Fruit fly (Drosophila melanogaster) whole organism, embryonic: ENCODE results near the gene Tob.
A peak's percentile ranks its signal among the peaks of the same experiment; 100 is the strongest.

Experiments used
- Adf1 ChIP-seq: fragments of 200-800 bp; sonication (Bioruptor generic); IDR thresholded peaks from 2 replicates; pipeline ENCODE4 v1.3.6; 2022; ENCODE audit warnings: missing biosample characterization, missing genetic modification characterization
- Antp ChIP-seq: fragments of 200-800 bp; sonication (Bioruptor generic); optimal IDR thresholded peaks from 3 replicates; lab custom pipeline; 2016; ENCODE audit warnings: missing biosample characterization, missing genetic modification characterization
- BEAF-32 ChIP-seq: fragments of 200-800 bp; sonication (Bioruptor generic); optimal IDR thresholded peaks from 3 replicates; lab custom pipeline; 2017; ENCODE audit warnings: missing biosample characterization, missing genetic modification characterization, mild to moderate bottlenecking, moderate library complexity, missing genetic modification reagents
- Bgb ChIP-seq: fragments of 200-800 bp; sonication (Bioruptor generic); IDR thresholded peaks from 2 replicates; pipeline ENCODE4 v1.3.6; 2022; ENCODE audit warnings: missing biosample characterization, missing genetic modification characterization; ENCODE audit not compliant: partially characterized antibody
- Bteb2 ChIP-seq: fragments of 200-800 bp; sonication (Bioruptor generic); optimal IDR thresholded peaks from 2 replicates; lab custom pipeline; 2016; ENCODE audit warnings: missing biosample characterization, missing genetic modification characterization
- CG12391 ChIP-seq: fragments of 200-800 bp; sonication (Bioruptor generic); optimal IDR thresholded peaks from 3 replicates; lab custom pipeline; 2018; ENCODE audit warnings: missing biosample characterization, mild to moderate bottlenecking, missing genetic modification characterization, moderate library complexity
- CG12659 ChIP-seq: fragments of 200-800 bp; sonication (Bioruptor generic); optimal IDR thresholded peaks from 3 replicates; lab custom pipeline; 2017; ENCODE audit warnings: mild to moderate bottlenecking, missing biosample characterization, missing genetic modification reagents, missing genetic modification characterization
- CG12942 ChIP-seq: fragments of 200-800 bp; sonication (Bioruptor generic); optimal IDR thresholded peaks from 3 replicates; lab custom pipeline; 2016; ENCODE audit warnings: missing biosample characterization, missing genetic modification characterization
- CG13624 ChIP-seq: fragments of 200-800 bp; sonication (Bioruptor generic); optimal IDR thresholded peaks from 2 replicates; lab custom pipeline; 2016; ENCODE audit warnings: missing biosample characterization, missing genetic modification characterization
- CG15269 ChIP-seq: fragments of 200-800 bp; sonication (Bioruptor generic); optimal IDR thresholded peaks from 2 replicates; lab custom pipeline; 2018; ENCODE audit warnings: missing biosample characterization, mild to moderate bottlenecking, missing genetic modification characterization, moderate library complexity
- CG15601 ChIP-seq: fragments of 200-800 bp; sonication (Bioruptor generic); optimal IDR thresholded peaks from 3 replicates; lab custom pipeline; 2019; ENCODE audit warnings: missing biosample characterization, mild to moderate bottlenecking, missing genetic modification characterization, moderate library complexity
- CG16813 ChIP-seq: fragments of 200-800 bp; sonication (Bioruptor generic); IDR thresholded peaks from 3 replicates; pipeline ENCODE4 v1.3.6; 2022; ENCODE audit warnings: missing biosample characterization, missing genetic modification characterization; ENCODE audit not compliant: partially characterized antibody
- CG17328 ChIP-seq: fragments of 200-800 bp; sonication (Bioruptor generic); IDR thresholded peaks from 2 replicates; pipeline ENCODE4 v1.3.6; 2022; ENCODE audit warnings: missing biosample characterization, missing genetic modification characterization
- CG17802 ChIP-seq: fragments of 200-800 bp; sonication (Bioruptor generic); optimal IDR thresholded peaks from 2 replicates; lab custom pipeline; 2018; ENCODE audit warnings: missing biosample characterization, mild to moderate bottlenecking, missing genetic modification characterization, moderate library complexity
- CG2120 ChIP-seq: fragments of 200-800 bp; sonication (Bioruptor generic); optimal IDR thresholded peaks from 3 replicates; lab custom pipeline; 2016; ENCODE audit warnings: missing biosample characterization, missing genetic modification characterization
- CG2202 ChIP-seq: fragments of 200-800 bp; sonication (Bioruptor generic); optimal IDR thresholded peaks from 2 replicates; lab custom pipeline; 2018; ENCODE audit warnings: missing biosample characterization, mild to moderate bottlenecking, missing genetic modification characterization
- CG30020 ChIP-seq: fragments of 200-800 bp; optimal IDR thresholded peaks from 2 replicates; lab custom pipeline; 2019; ENCODE audit warnings: missing biosample characterization, mild to moderate bottlenecking, missing genetic modification characterization, moderate library complexity
- CG4617 ChIP-seq: fragments of 200-800 bp; sonication (Bioruptor generic); optimal IDR thresholded peaks from 3 replicates; lab custom pipeline; 2016; ENCODE audit warnings: missing biosample characterization, missing genetic modification characterization, borderline replicate concordance
- CG4730 ChIP-seq: fragments of 200-800 bp; sonication (Bioruptor generic); IDR thresholded peaks from 2 replicates; pipeline ENCODE4 v1.3.6; 2022; ENCODE audit warnings: missing biosample characterization, missing genetic modification characterization
- CG9437 ChIP-seq: fragments of 200-800 bp; sonication (Bioruptor generic); optimal IDR thresholded peaks from 2 replicates; lab custom pipeline; 2018; ENCODE audit warnings: missing biosample characterization, mild to moderate bottlenecking, missing genetic modification characterization
- CG9817 ChIP-seq: fragments of 200-800 bp; sonication (Bioruptor generic); optimal IDR thresholded peaks from 2 replicates; lab custom pipeline; 2018; ENCODE audit warnings: missing biosample characterization, mild to moderate bottlenecking, missing genetic modification characterization, moderate library complexity
- CG9932 ChIP-seq: fragments of 200-800 bp; sonication (Bioruptor generic); IDR thresholded peaks from 2 replicates; pipeline ENCODE4 v1.3.6; 2022; ENCODE audit warnings: missing biosample characterization, missing genetic modification characterization
- D ChIP-seq, 2 experiments: fragments of 200-800 bp in 1 of 2; fragments of >200 bp in 1 of 2; sonication (Bioruptor generic) in 1 of 2; optimal IDR thresholded peaks; 2 replicates in 1 of 2; 3 replicates in 1 of 2; lab custom pipeline; 2017; ENCODE audit warnings: mild to moderate bottlenecking in 1 of 2, missing biosample characterization in 1 of 2, missing genetic modification characterization in 1 of 2, missing genetic modification reagents in 1 of 2
- Deaf1 ChIP-seq: fragments of 200-800 bp; optimal IDR thresholded peaks from 3 replicates; lab custom pipeline; 2019; ENCODE audit warnings: missing biosample characterization, mild to moderate bottlenecking, missing genetic modification characterization, moderate library complexity
- Elba2 ChIP-seq: fragments of 200-800 bp; sonication (Bioruptor generic); optimal IDR thresholded peaks from 3 replicates; lab custom pipeline; 2016; ENCODE audit warnings: missing biosample characterization, missing genetic modification characterization
- Ets97D ChIP-seq: fragments of 200-800 bp; sonication (Bioruptor generic); optimal IDR thresholded peaks from 3 replicates; lab custom pipeline; 2016; ENCODE audit warnings: missing biosample characterization, missing genetic modification characterization
- Fer2 ChIP-seq: fragments of 200-800 bp; sonication (Bioruptor generic); optimal IDR thresholded peaks from 2 replicates; lab custom pipeline; 2018; ENCODE audit warnings: missing biosample characterization, mild to moderate bottlenecking, missing genetic modification characterization, moderate library complexity
- HLH54F ChIP-seq: fragments of 200-800 bp; sonication (Bioruptor generic); optimal IDR thresholded peaks from 3 replicates; lab custom pipeline; 2016; ENCODE audit warnings: missing biosample characterization, missing genetic modification characterization
- Hmr ChIP-seq: fragments of 200-800 bp; sonication (Bioruptor generic); optimal IDR thresholded peaks from 3 replicates; lab custom pipeline; 2017; ENCODE audit warnings: mild to moderate bottlenecking, missing biosample characterization, missing genetic modification reagents, missing genetic modification characterization
- Hsf ChIP-seq: fragments of 200-800 bp; sonication (Bioruptor generic); optimal IDR thresholded peaks from 3 replicates; lab custom pipeline; 2016; ENCODE audit warnings: missing biosample characterization, missing genetic modification characterization
- Lhr ChIP-seq: fragments of 200-800 bp; sonication (Bioruptor generic); optimal IDR thresholded peaks from 3 replicates; lab custom pipeline; 2017; ENCODE audit warnings: mild to moderate bottlenecking, missing biosample characterization, missing genetic modification reagents, missing genetic modification characterization
- MTF-1 ChIP-seq: fragments of 200-800 bp; sonication (Bioruptor generic); optimal IDR thresholded peaks from 2 replicates; lab custom pipeline; 2018; ENCODE audit warnings: missing biosample characterization, mild to moderate bottlenecking, missing genetic modification characterization, borderline replicate concordance
- Oli ChIP-seq: fragments of 200-800 bp; sonication (Bioruptor generic); optimal IDR thresholded peaks from 2 replicates; lab custom pipeline; 2018; ENCODE audit warnings: missing biosample characterization, mild to moderate bottlenecking, missing genetic modification characterization, moderate library complexity
- Tbp ChIP-seq: fragments of >200 bp; optimal IDR thresholded peaks from 2 replicates; lab custom pipeline; 2018; ENCODE audit warnings: missing biosample characterization, missing genetic modification characterization
- Usf ChIP-seq: fragments of 200-800 bp; sonication (Bioruptor generic); optimal IDR thresholded peaks from 2 replicates; lab custom pipeline; 2017; ENCODE audit warnings: missing genotype, missing biosample characterization, missing genetic modification characterization
- abd-A ChIP-seq: fragments of 200-800 bp; sonication (Bioruptor generic); optimal IDR thresholded peaks from 3 replicates; lab custom pipeline; 2019; ENCODE audit warnings: missing biosample characterization, mild to moderate bottlenecking, missing genetic modification characterization, moderate library complexity
- bcd ChIP-seq: fragments of 200-800 bp; sonication (Bioruptor generic); optimal IDR thresholded peaks from 2 replicates; lab custom pipeline; 2017; ENCODE audit warnings: missing biosample characterization, mild to moderate bottlenecking, missing genetic modification characterization
- emc ChIP-seq: fragments of 200-800 bp; sonication (Bioruptor generic); optimal IDR thresholded peaks from 2 replicates; lab custom pipeline; 2016; ENCODE audit warnings: missing biosample characterization, missing genetic modification characterization
- fd102C ChIP-seq: fragments of 200-800 bp; sonication (Bioruptor generic); optimal IDR thresholded peaks from 2 replicates; lab custom pipeline; 2018; ENCODE audit warnings: missing biosample characterization, mild to moderate bottlenecking, missing genetic modification characterization, moderate library complexity
- fru ChIP-seq: fragments of >200 bp; optimal IDR thresholded peaks from 2 replicates; lab custom pipeline; 2017
- gcm ChIP-seq: fragments of 200-800 bp; sonication (Bioruptor generic); optimal IDR thresholded peaks from 2 replicates; lab custom pipeline; 2019; ENCODE audit warnings: missing biosample characterization, mild to moderate bottlenecking, missing genetic modification characterization, moderate library complexity
- hb ChIP-seq: fragments of 200-800 bp; sonication (Bioruptor generic); IDR thresholded peaks from 3 replicates; pipeline ENCODE4 v1.3.6; 2022; ENCODE audit warnings: missing biosample characterization, missing genetic modification characterization; ENCODE audit not compliant: partially characterized antibody
- nerfin-2 ChIP-seq: fragments of 200-800 bp; sonication (Bioruptor generic); IDR thresholded peaks from 2 replicates; pipeline ENCODE4 v1.3.6; 2022; ENCODE audit warnings: missing biosample characterization, missing genetic modification characterization; ENCODE audit not compliant: partially characterized antibody
- peb ChIP-seq: fragments of 200-800 bp; sonication (Bioruptor generic); IDR thresholded peaks from 2 replicates; pipeline ENCODE4 v1.3.6; 2022; ENCODE audit warnings: missing biosample characterization, missing genetic modification characterization
- sd ChIP-seq: fragments of 200-800 bp; sonication (Bioruptor generic); optimal IDR thresholded peaks from 3 replicates; lab custom pipeline; 2018; ENCODE audit warnings: missing biosample characterization, mild to moderate bottlenecking, missing genetic modification characterization, moderate library complexity
- sens ChIP-seq: fragments of 200-800 bp; sonication (Bioruptor generic); peaks from one replicate; lab custom pipeline; 2016; ENCODE audit warnings: missing biosample characterization, missing genetic modification characterization
- sna ChIP-seq: fragments of 200-800 bp; sonication (Bioruptor generic); IDR thresholded peaks from 2 replicates; pipeline ENCODE4 v1.3.6; 2022; ENCODE audit warnings: missing biosample characterization, missing genetic modification characterization; ENCODE audit not compliant: partially characterized antibody
- sr ChIP-seq: fragments of 200-800 bp; sonication (Bioruptor generic); IDR thresholded peaks from 3 replicates; pipeline ENCODE4 v1.3.6; 2022; ENCODE audit warnings: missing biosample characterization, missing genetic modification characterization
- sug ChIP-seq: fragments of 200-800 bp; optimal IDR thresholded peaks from 2 replicates; lab custom pipeline; 2019; ENCODE audit warnings: missing biosample characterization, mild to moderate bottlenecking, missing genetic modification characterization, moderate library complexity
- vnd ChIP-seq: fragments of 200-800 bp; sonication (Bioruptor generic); IDR thresholded peaks from 3 replicates; pipeline ENCODE4 v1.3.6; 2022; ENCODE audit warnings: missing biosample characterization, missing genetic modification characterization; ENCODE audit not compliant: partially characterized antibody

The Tob gene

dm6 chrX:16096488-16096887 is 5.2 kb upstream of the Tob start (continued):
- TF ChIP-seq fd102C: no peak
- TF ChIP-seq Hsf: no peak
- TF ChIP-seq sens (GFP tag; lab: Kevin White, UChicago): peak; percentile 84
- no peak for TF ChIP-seq gcm
- no peak for TF ChIP-seq Elba2 (GFP tag; lab: Kevin White, UChicago)
- TF ChIP-seq CG12391: peak; percentile 28
- TF ChIP-seq CG15269 (tag; lab: Kevin White, UChicago): no peak
- TF ChIP-seq MTF-1: no peak
- no peak for TF ChIP-seq CG17328 (GFP tag; lab: Robert Waterston, UW)
- TF ChIP-seq Lhr (GFP tag; lab: Kevin White, UChicago): peak; percentile 82
- no peak for TF ChIP-seq Tbp
- no peak for TF ChIP-seq Fer2 (tag; lab: Kevin White, UChicago)
- TF ChIP-seq CG9932 (GFP tag; lab: Robert Waterston, UW): peak; percentile 54
- peak; percentile 45 for TF ChIP-seq Hmr
- peak; percentile 86 for TF ChIP-seq Bgb (GFP tag; lab: Robert Waterston, UW)
- peak; percentile 73 for TF ChIP-seq Ets97D (GFP tag; lab: Kevin White, UChicago)
- TF ChIP-seq CG12942: no peak
- peak; percentile 54; the same call in 1 of the 3 replicates for TF ChIP-seq hb (GFP tag; lab: Robert Waterston, UW)
- TF ChIP-seq abd-A (tag; lab: Kevin White, UChicago): peak; percentile 25
- peak; percentile 51; the same call in 2 of the 3 replicates for TF ChIP-seq vnd (GFP tag; lab: Robert Waterston, UW)
- no peak for TF ChIP-seq CG2202 (tag; lab: Kevin White, UChicago)
- TF ChIP-seq Usf: no peak
- peak; percentile 86 for TF ChIP-seq BEAF-32 (GFP tag; lab: Kevin White, UChicago)
- no peak for TF ChIP-seq emc (GFP tag; lab: Kevin White, UChicago)
- TF ChIP-seq sug (tag; lab: Kevin White, UChicago): peak; percentile 41
- no peak for TF ChIP-seq peb
- no peak for TF ChIP-seq Adf1 (GFP tag; lab: Robert Waterston, UW)
- TF ChIP-seq CG15601 (tag; lab: Kevin White, UChicago): peak; percentile 26
- no peak for TF ChIP-seq CG9437 (GFP tag; lab: Kevin White, UChicago)
- TF ChIP-seq Deaf1 (tag; lab: Kevin White, UChicago): peak; percentile 18
- no peak for TF ChIP-seq Bteb2 (GFP tag; lab: Kevin White, UChicago)
- no peak for TF ChIP-seq Oli (tag; lab: Kevin White, UChicago)
- peak; percentile 12; the same call in 1 of the 2 replicates for TF ChIP-seq nerfin-2 (GFP tag; lab: Robert Waterston, UW)
- TF ChIP-seq sd: peak; percentile 79
- TF ChIP-seq CG13624 (GFP tag; lab: Kevin White, UChicago): peak; percentile 25
- TF ChIP-seq CG30020 (tag; lab: Kevin White, UChicago): peak; percentile 21
- TF ChIP-seq sna (GFP tag; lab: Robert Waterston, UW): peak; percentile 55; the same call in 1 of the 2 replicates
- peak; percentile 0 for TF ChIP-seq Antp (GFP tag; lab: Kevin White, UChicago)
- no peak for TF ChIP-seq fru
- peak; percentile 79 for TF ChIP-seq CG12659 (GFP tag; lab: Kevin White, UChicago)
- no peak for TF ChIP-seq sr (GFP tag; lab: Robert Waterston, UW)
- peak; percentile 10 for TF ChIP-seq CG9817 (tag; lab: Kevin White, UChicago)
- peak; percentile 52 for TF ChIP-seq CG4617
- peak; percentile 71 for TF ChIP-seq CG16813
- TF ChIP-seq CG17802 (tag; lab: Kevin White, UChicago): no peak
- peak; percentile 50 for TF ChIP-seq CG2120 (GFP tag; lab: Kevin White, UChicago)
- no peak for TF ChIP-seq CG4730 (GFP tag; lab: Robert Waterston, UW)
- peak; percentile 9 for TF ChIP-seq HLH54F (GFP tag; lab: Kevin White, UChicago)
- no peak for TF ChIP-seq D (optimal IDR thresholded peaks at IDR 0.05; lab: Kevin White, UChicago)
- no peak for TF ChIP-seq D (GFP tag; optimal IDR thresholded peaks at IDR 0.05; lab: Kevin White, UChicago)
- peak; percentile 29 for TF ChIP-seq bcd (GFP tag; lab: Kevin White, UChicago)
